Worm (Caenorhabditis elegans) whole organism, early embryonic: ENCODE results near the gene ttr-54.

Experiments
- aly-1 ChIP-seq: sonication (generic microtip); optimal IDR thresholded peaks from 2 replicates; lab custom pipeline; 2016; ENCODE audit warnings: missing genetic modification characterization, missing compliant biosample characterization
- ceh-13 ChIP-seq: fragments of 200-800 bp; sonication (Bioruptor generic); optimal IDR thresholded peaks from 2 replicates; lab custom pipeline; 2018; ENCODE audit warnings: mild to moderate bottlenecking, missing genetic modification characterization, missing compliant biosample characterization
- hmg-4 ChIP-seq: fragments of 200-800 bp; sonication (Bioruptor generic); optimal IDR thresholded peaks from 2 replicates; lab custom pipeline; 2018; ENCODE audit warnings: mild to moderate bottlenecking, missing genetic modification characterization, missing compliant biosample characterization
- pes-1 ChIP-seq: fragments of 200-800 bp; sonication (Bioruptor generic); IDR thresholded peaks from 2 replicates; pipeline ENCODE4 v1.3.6; 2022; ENCODE audit warnings: missing genetic modification reagents, missing genetic modification characterization, missing compliant biosample characterization
- tbx-11 ChIP-seq: fragments of 200-800 bp; sonication (Bioruptor generic); IDR thresholded peaks from 2 replicates; pipeline ENCODE4 v1.3.6; 2022; ENCODE audit warnings: missing genetic modification characterization, missing compliant biosample characterization

DNA sequence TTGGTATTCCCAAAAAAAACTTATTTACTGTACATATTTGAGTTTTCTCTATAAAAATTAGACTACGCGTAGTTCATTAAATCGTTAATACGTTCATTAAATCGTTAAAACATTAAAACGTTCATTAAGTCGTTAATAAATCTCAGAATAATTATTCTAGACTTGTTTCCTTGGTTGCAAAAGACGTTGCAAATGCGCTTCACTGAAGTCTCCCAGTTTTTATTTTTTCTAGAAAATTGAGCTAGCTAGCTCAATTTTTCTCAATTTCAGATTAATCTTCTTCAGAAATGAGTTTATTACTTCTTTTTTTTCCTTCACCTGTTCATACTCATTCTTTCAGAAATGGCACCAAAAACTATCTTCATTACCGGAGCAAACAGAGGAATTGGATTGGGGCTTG, 10.7 kb upstream of the ttr-54 start:
- TF ChIP-seq ceh-13 (GFP tag; lab: Kevin White, UChicago): no peak
- TF ChIP-seq hmg-4 (GFP tag; lab: Kevin White, UChicago): no peak
- TF ChIP-seq aly-1 (tag; lab: Kevin White, UChicago): no peak
- TF ChIP-seq tbx-11: no peak
- TF ChIP-seq pes-1: no peak
